Fruit fly (Drosophila melanogaster): ENCODE data around the gene Ndf.

The Ndf gene

DNA sequence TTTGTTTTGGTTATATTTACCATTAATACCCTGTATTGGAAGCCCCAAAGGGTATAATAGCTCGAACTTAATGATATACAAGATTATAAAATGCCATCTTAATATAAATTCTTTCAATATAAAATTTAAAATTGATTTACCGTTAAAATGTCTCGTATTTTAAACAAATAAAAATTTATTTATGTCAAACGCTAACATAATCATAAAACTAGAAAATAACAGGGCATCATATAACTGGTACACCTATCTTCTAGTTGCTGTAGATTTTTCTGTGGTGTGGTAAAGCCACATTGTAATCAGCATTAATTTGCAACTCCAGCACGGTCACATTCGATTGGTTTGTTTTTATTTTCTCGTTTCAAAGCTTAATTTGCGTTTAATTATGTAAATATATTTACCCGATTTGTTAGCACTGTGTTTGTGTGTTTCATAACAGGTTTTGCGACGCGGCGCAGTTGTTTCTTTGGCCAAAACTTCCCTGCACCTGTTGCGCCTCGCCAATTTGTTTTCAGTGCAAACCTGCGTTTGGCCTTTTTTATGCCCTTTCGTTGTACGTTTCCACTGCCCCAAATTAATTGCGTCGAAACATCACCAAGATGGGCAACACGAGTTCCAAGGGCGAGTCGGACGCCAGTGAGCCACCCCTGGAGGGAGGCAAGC, 46.5 kb upstream of the Ndf start, which contains the start of the genes CG4658 and CG5846 (continued):
- TF ChIP-seq ham (GFP tag; IDR thresholded peaks at IDR 0.05) (peak; percentile 50; the same call in 1 of the 2 replicates), CG16863 (GFP tag; optimal IDR thresholded peaks at IDR 0.05) (peak; percentile 87), gce (GFP tag; IDR thresholded peaks at IDR 0.05) (peak; percentile 87), CoRest (tag; optimal IDR thresholded peaks at IDR 0.05) (peak; percentile 96), MBD-R2 (GFP tag; IDR thresholded peaks at IDR 0.05) (peak; percentile 92), bsh (GFP tag; optimal IDR thresholded peaks at IDR 0.05) (peak; percentile 16 to 97), CG11085 (GFP tag; IDR thresholded peaks at IDR 0.05) (peak; percentile 92), pzg (GFP tag; optimal IDR thresholded peaks at IDR 0.05) (peak; percentile 52), CG13624 (GFP tag; optimal IDR thresholded peaks at IDR 0.05) (peak; percentile 81), Sry-β (GFP tag; optimal IDR thresholded peaks at IDR 0.05) (peak; percentile 39), CG12236 (GFP tag; optimal IDR thresholded peaks at IDR 0.05) (peak; percentile 91), cwo (GFP tag; optimal IDR thresholded peaks at IDR 0.05) (peak; percentile 82), h (optimal IDR thresholded peaks at IDR 0.05) (no peak), CG12299 (tag; optimal IDR thresholded peaks at IDR 0.05) (peak; percentile 90), CG12071 (GFP tag; optimal IDR thresholded peaks at IDR 0.05) (peak; percentile 66), CG11696 (GFP tag; IDR thresholded peaks at IDR 0.05) (peak; percentile 86), ATbp (GFP tag; optimal IDR thresholded peaks at IDR 0.05) (peak; percentile 84), nerfin-2 (GFP tag; IDR thresholded peaks at IDR 0.05; ENCODE audit: partially characterized antibody) (no peak), D19B (GFP tag; optimal IDR thresholded peaks at IDR 0.05) (peak; percentile 100), scrt (GFP tag; optimal IDR thresholded peaks at IDR 0.05) (peak; percentile 91), Sry-δ (GFP tag; optimal IDR thresholded peaks at IDR 0.05) (peak; percentile 44), stwl (tag; optimal IDR thresholded peaks at IDR 0.05) (peak; percentile 64), CG6175 (GFP tag; IDR thresholded peaks at IDR 0.05) (peak; percentile 63; the same call in 2 of the 3 replicates), CG1024 (GFP tag; IDR thresholded peaks at IDR 0.05) (peak; percentile 88), zf30C (GFP tag; optimal IDR thresholded peaks at IDR 0.05) (peak; percentile 25), Taf1 (GFP tag; IDR thresholded peaks at IDR 0.05) (peak; percentile 85), CG4404 (GFP tag; IDR thresholded peaks at IDR 0.05) (peak; percentile 91), amos (GFP tag; IDR thresholded peaks at IDR 0.05; ENCODE audit: partially characterized antibody) (no peak), CG13894 (tag; optimal IDR thresholded peaks at IDR 0.05) (peak; percentile 90), CG31224 (GFP tag; IDR thresholded peaks at IDR 0.05) (peak; percentile 90), jing (GFP tag; optimal IDR thresholded peaks at IDR 0.05) (no peak), CG3065 (GFP tag; optimal IDR thresholded peaks at IDR 0.05) (peak; percentile 89), trem (tag; optimal IDR thresholded peaks at IDR 0.05) (peak; percentile 95), cas (GFP tag; IDR thresholded peaks at IDR 0.05) (peak; percentile 87), Dll (GFP tag; IDR thresholded peaks at IDR 0.05; ENCODE audit: partially characterized antibody) (no peak; the same call in 3 of the 4 replicates), az2 (GFP tag; optimal IDR thresholded peaks at IDR 0.05) (peak; percentile 96), Hand (GFP tag; optimal IDR thresholded peaks at IDR 0.05) (peak; percentile 79), CG3847 (GFP tag; IDR thresholded peaks at IDR 0.05) (peak; percentile 85), org-1 (GFP tag; optimal IDR thresholded peaks at IDR 0.05) (peak; percentile 85), klu (GFP tag; IDR thresholded peaks at IDR 0.05) (peak; percentile 87), Optix (GFP tag; IDR thresholded peaks at IDR 0.05) (no peak), CG9727 (GFP tag; optimal IDR thresholded peaks at IDR 0.05) (peak; percentile 95), B-H1 (GFP tag; IDR thresholded peaks at IDR 0.05) (peak; percentile 93), nom (GFP tag; optimal IDR thresholded peaks at IDR 0.05) (peak; percentile 70), Myb (GFP tag; optimal IDR thresholded peaks at IDR 0.05) (peak; percentile 47), Nf-YB (GFP tag; optimal IDR thresholded peaks at IDR 0.05) (peak; percentile 83), Gug (GFP tag; IDR thresholded peaks at IDR 0.05) (peak; percentile 81), CG8359 (GFP tag; optimal IDR thresholded peaks at IDR 0.05; ENCODE audit: borderline replicate concordance) (peak; percentile 67), CG32767 (GFP tag; IDR thresholded peaks at IDR 0.05) (peak; percentile 96), run (tag; optimal IDR thresholded peaks at IDR 0.05) (peak; percentile 95)
